Worm (Caenorhabditis elegans): Measurements from ENCODE around the gene sre-55.

The sre-55 gene

DNA sequence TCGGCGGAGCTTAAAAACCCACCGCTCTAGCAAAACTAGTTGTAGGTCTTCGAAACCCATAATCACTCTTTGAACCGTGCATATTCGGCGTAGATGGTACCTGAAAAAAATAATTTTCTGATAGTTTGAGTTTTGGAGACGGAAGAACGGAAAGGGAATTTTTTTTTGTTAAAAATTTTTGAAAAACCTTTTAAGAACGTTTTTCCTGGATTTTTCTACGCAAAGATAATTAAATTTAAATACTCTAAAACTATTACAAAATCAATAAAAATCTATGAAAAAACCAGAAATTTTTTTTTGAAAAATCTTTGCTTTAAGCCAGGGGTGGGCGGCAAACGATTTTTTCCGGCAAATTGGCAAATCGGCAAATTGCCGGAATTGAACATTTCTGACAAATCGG, 50.3 kb downstream of the sre-55 start, which contains the start of gene marc-5:
Gene marc-5, minus strand, starts transcription at position 101 of the 400 bp plus-strand sequence.
- TF ChIP-seq ZK546.5 (tag; optimal IDR thresholded peaks at IDR 0.05): no peak
- no peak for TF ChIP-seq ztf-4 (tag; optimal IDR thresholded peaks at IDR 0.05)
